Fruit fly (Drosophila melanogaster) whole organism, pupa: Measurements from ENCODE around the gene CG31358.

ENCODE experiments used
- CG10348 ChIP-seq: fragments of 200-800 bp; sonication (Bioruptor generic); IDR thresholded peaks from 2 replicates; pipeline ENCODE4 v1.3.6; 2022; ENCODE audit warnings: missing biosample characterization, missing genetic modification characterization
- CG12605 ChIP-seq: fragments of 200-800 bp; sonication (Bioruptor generic); IDR thresholded peaks from 2 replicates; pipeline ENCODE4 v1.3.6; 2022; ENCODE audit warnings: missing biosample characterization, missing genetic modification characterization
- CG13204 ChIP-seq: fragments of 200-800 bp; sonication (Bioruptor generic); optimal IDR thresholded peaks from 2 replicates; lab custom pipeline; 2018; ENCODE audit warnings: missing biosample characterization, mild to moderate bottlenecking, missing genetic modification characterization, moderate library complexity
- CG14655 ChIP-seq: fragments of 200-800 bp; sonication (Bioruptor generic); optimal IDR thresholded peaks from 3 replicates; lab custom pipeline; 2017; ENCODE audit warnings: mild to moderate bottlenecking, missing biosample characterization, missing genetic modification reagents, missing genetic modification characterization
- CG15710 ChIP-seq: fragments of 200-800 bp; sonication (Bioruptor generic); optimal IDR thresholded peaks from 2 replicates; lab custom pipeline; 2018; ENCODE audit warnings: missing biosample characterization, mild to moderate bottlenecking, missing genetic modification characterization, moderate library complexity
- CG17806 ChIP-seq: fragments of 200-800 bp; sonication (Bioruptor generic); optimal IDR thresholded peaks from 2 replicates; lab custom pipeline; 2018; ENCODE audit warnings: missing biosample characterization, mild to moderate bottlenecking, missing genetic modification characterization, moderate library complexity
- CG32121 ChIP-seq: fragments of 200-800 bp; sonication (Bioruptor generic); IDR thresholded peaks from 2 replicates; pipeline ENCODE4 v1.3.6; 2022; ENCODE audit warnings: missing biosample characterization, missing genetic modification characterization
- CG34367 ChIP-seq: fragments of 200-800 bp; sonication (Bioruptor generic); optimal IDR thresholded peaks from 2 replicates; lab custom pipeline; 2018; ENCODE audit warnings: missing biosample characterization, mild to moderate bottlenecking, missing genetic modification characterization
- CG4496 ChIP-seq: fragments of 200-800 bp; sonication (Bioruptor generic); IDR thresholded peaks from 3 replicates; pipeline ENCODE4 v1.3.6; 2022; ENCODE audit warnings: missing biosample characterization, missing genetic modification characterization
- CG8159 ChIP-seq: fragments of 200-800 bp; sonication (Bioruptor generic); optimal IDR thresholded peaks from 3 replicates; lab custom pipeline; 2018; ENCODE audit warnings: missing biosample characterization, mild to moderate bottlenecking, missing genetic modification characterization, moderate library complexity
- CG8301 ChIP-seq: fragments of 200-800 bp; sonication (Bioruptor generic); optimal IDR thresholded peaks from 2 replicates; lab custom pipeline; 2018; ENCODE audit warnings: missing biosample characterization, mild to moderate bottlenecking, missing genetic modification characterization
- CG9948 ChIP-seq: fragments of 200-800 bp; sonication (Bioruptor generic); optimal IDR thresholded peaks from 2 replicates; lab custom pipeline; 2018; ENCODE audit warnings: missing biosample characterization, mild to moderate bottlenecking, missing genetic modification characterization, moderate library complexity
- D1 ChIP-seq: fragments of 200-800 bp; sonication (Bioruptor generic); optimal IDR thresholded peaks from 2 replicates; lab custom pipeline; 2018; ENCODE audit warnings: missing biosample characterization, mild to moderate bottlenecking, missing genetic modification characterization, moderate library complexity
- EcR ChIP-seq: fragments of 200-800 bp; sonication (Bioruptor generic); optimal IDR thresholded peaks from 3 replicates; lab custom pipeline; 2019; ENCODE audit warnings: missing biosample characterization, missing genetic modification characterization, mild to moderate bottlenecking, moderate library complexity, missing genetic modification reagents
- Ets98B ChIP-seq: fragments of 200-800 bp; sonication (Bioruptor generic); IDR thresholded peaks from 2 replicates; pipeline ENCODE4 v1.3.6; 2022; ENCODE audit warnings: missing biosample characterization, missing genetic modification characterization
- Pif1A ChIP-seq: fragments of 200-800 bp; sonication (Bioruptor generic); optimal IDR thresholded peaks from 3 replicates; lab custom pipeline; 2016; ENCODE audit warnings: missing biosample characterization, missing genetic modification characterization
- Pif1B ChIP-seq: fragments of 200-800 bp; sonication (Bioruptor generic); optimal IDR thresholded peaks from 3 replicates; lab custom pipeline; 2016; ENCODE audit warnings: missing biosample characterization, missing genetic modification characterization
- Snoo ChIP-seq: fragments of 200-800 bp; sonication (Bioruptor generic); optimal IDR thresholded peaks from 3 replicates; lab custom pipeline; 2017; ENCODE audit warnings: missing biosample characterization, mild to moderate bottlenecking, missing genetic modification characterization, inconsistent platforms
- fd96Ca ChIP-seq: fragments of 200-800 bp; sonication (Bioruptor generic); IDR thresholded peaks from 3 replicates; pipeline ENCODE4 v1.3.6; 2022; ENCODE audit warnings: missing biosample characterization, missing genetic modification characterization
- gl ChIP-seq: fragments of 200-800 bp; sonication (Bioruptor generic); optimal IDR thresholded peaks from 2 replicates; lab custom pipeline; 2018; ENCODE audit warnings: missing biosample characterization, mild to moderate bottlenecking, missing genetic modification characterization
- rn ChIP-seq: fragments of 200-800 bp; sonication (Bioruptor generic); IDR thresholded peaks from 2 replicates; pipeline ENCODE4 v1.3.6; 2022; ENCODE audit warnings: missing biosample characterization, missing genetic modification characterization

CG31358 gene

DNA sequence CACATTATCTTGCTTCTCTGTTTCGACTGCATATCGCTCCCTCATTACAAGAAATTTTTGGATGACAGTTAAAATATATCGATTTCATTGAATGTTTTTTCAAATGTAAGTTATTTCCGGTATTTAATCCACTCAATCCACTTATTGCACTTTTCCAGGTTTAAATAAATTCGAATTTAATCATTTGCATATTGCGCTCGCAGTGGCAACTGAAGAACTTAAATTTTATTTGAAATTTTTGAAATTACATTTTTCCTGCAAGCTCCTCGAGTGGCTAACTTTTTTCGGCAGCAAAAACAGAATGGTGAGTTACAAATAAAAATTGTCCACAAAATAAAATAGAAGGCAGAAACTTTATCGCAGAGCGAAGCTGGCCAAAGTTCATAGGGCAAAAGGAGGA lies at the start of gene CG31358, which contains the start of the genes CG42504 and CG42505:
CG31358 (minus strand) TSS at position 101 of the 400 bp plus-strand sequence.
CG42504 (minus strand) TSS at position 101 of the 400 bp plus-strand sequence.
CG42505 (minus strand) TSS at position 101 of the 400 bp plus-strand sequence.
- TF ChIP-seq CG15710 (tag; lab: Kevin White, UChicago) (no peak), CG8159 (tag; lab: Kevin White, UChicago) (no peak), CG34367 (no peak), CG9948 (tag; lab: Kevin White, UChicago) (no peak), EcR (GFP tag; lab: Kevin White, UChicago) (no peak), rn (GFP tag; lab: Robert Waterston, UW) (no peak), Ets98B (GFP tag; lab: Robert Waterston, UW) (no peak)
- TF ChIP-seq, all 21 proteins: peak for 0

DNA sequence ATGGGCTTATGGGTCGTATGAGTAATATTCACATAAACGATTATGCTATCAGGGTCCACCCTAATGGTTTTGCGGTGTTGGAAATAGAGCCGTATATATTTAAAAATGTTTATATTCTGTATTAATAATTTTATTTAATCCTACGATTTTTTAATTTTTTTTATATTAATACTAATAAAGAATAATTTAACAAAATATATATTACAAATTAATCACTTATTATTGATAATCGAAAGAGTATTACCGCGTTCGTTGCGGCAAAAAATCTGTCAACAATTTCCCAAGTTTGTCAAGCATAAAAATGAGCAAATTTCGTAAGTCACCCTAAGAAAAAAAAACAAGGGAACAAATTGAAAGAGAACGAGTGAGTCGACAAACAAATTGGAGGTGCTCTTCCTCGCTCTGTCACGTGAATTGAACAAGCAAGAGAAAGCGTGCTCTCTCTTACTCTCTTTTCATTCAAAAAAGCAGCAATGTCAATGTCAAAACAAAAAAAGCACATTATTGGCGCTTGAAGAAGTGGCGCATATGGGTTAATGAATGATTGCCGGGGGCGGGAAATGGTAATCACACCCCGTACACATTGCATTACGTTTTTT lies 48.9 kb upstream of the CG31358 start:
- TF ChIP-seq CG8159 (tag; lab: Kevin White, UChicago) (peak; percentile 46), CG8301 (tag; lab: Kevin White, UChicago) (no peak), CG14655 (GFP tag; lab: Kevin White, UChicago) (no peak), CG10348 (no peak), Ets98B (GFP tag; lab: Robert Waterston, UW) (no peak)

DNA sequence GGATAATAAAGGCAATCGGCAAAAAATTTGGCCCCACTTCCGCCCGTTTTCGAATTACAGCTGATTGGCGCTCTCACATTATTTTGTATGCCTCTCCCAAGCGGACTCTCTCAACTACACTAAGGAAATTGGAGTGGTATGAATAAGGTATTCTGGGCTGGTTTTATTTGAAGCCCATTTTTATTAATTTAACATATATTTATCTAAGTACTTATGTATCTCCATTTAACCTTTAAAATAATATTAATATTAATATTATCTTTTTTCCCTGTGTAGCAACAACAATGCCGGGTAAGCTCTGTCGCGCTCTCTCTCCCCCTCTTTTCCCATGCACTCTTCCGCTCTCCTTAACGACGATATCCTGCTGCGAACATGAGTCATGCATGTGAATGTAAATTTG lies 47.4 kb upstream of the CG31358 start:
- TF ChIP-seq CG34367 (peak; percentile 58), gl (tag; lab: Kevin White, UChicago) (no peak), CG4496 (GFP tag; lab: Robert Waterston, UW) (peak; percentile 79), EcR (GFP tag; lab: Kevin White, UChicago) (no peak), CG10348 (no peak), CG17806 (tag; lab: Kevin White, UChicago) (no peak), Ets98B (GFP tag; lab: Robert Waterston, UW) (peak; percentile 69; the same call in 1 of the 2 replicates), Pif1A (GFP tag; lab: Kevin White, UChicago) (peak; percentile 44), D1 (tag; lab: Kevin White, UChicago) (no peak), fd96Ca (GFP tag; lab: Robert Waterston, UW) (peak; percentile 61; the same call in 2 of the 3 replicates), CG15710 (tag; lab: Kevin White, UChicago) (peak; percentile 85), CG8159 (tag; lab: Kevin White, UChicago) (peak; percentile 87), rn (GFP tag; lab: Robert Waterston, UW) (0 out of 2 replicates have a peak, but pooled peaks have one; percentile 11), CG9948 (tag; lab: Kevin White, UChicago) (peak; percentile 76), CG32121 (GFP tag; lab: Robert Waterston, UW) (peak; percentile 74), CG12605 (peak; percentile 45; the same call in 1 of the 2 replicates), CG14655 (GFP tag; lab: Kevin White, UChicago) (peak; percentile 70), Pif1B (peak; percentile 41)

dm6 chr3R:12062844-12063243 lies 31.3 kb upstream of the CG31358 start, which contains the start of gene CG14740:
Gene CG14740 (minus strand): TSS chr3R:12062944.
- no peak for TF ChIP-seq Ets98B (GFP tag; lab: Robert Waterston, UW)
- TF ChIP-seq CG10348 = no peak
- no peak for TF ChIP-seq fd96Ca (GFP tag; lab: Robert Waterston, UW)
- TF ChIP-seq gl (tag; lab: Kevin White, UChicago) = no peak
- TF ChIP-seq CG9948 (tag; lab: Kevin White, UChicago) = no peak
- no peak for TF ChIP-seq Pif1A (GFP tag; lab: Kevin White, UChicago)
- TF ChIP-seq D1 (tag; lab: Kevin White, UChicago) = no peak
- no peak for TF ChIP-seq EcR (GFP tag; lab: Kevin White, UChicago)
- no peak for TF ChIP-seq CG14655 (GFP tag; lab: Kevin White, UChicago)
- TF ChIP-seq CG4496 (GFP tag; lab: Robert Waterston, UW) = no peak
- TF ChIP-seq CG13204 (GFP tag; lab: Kevin White, UChicago) = no peak
- no peak for TF ChIP-seq CG15710 (tag; lab: Kevin White, UChicago)
- no peak for TF ChIP-seq Snoo (tag; lab: Kevin White, UChicago)
- TF ChIP-seq CG8159 (tag; lab: Kevin White, UChicago) = no peak
- no peak for TF ChIP-seq Pif1B
- TF ChIP-seq, all 21 proteins: peak for 0

DNA sequence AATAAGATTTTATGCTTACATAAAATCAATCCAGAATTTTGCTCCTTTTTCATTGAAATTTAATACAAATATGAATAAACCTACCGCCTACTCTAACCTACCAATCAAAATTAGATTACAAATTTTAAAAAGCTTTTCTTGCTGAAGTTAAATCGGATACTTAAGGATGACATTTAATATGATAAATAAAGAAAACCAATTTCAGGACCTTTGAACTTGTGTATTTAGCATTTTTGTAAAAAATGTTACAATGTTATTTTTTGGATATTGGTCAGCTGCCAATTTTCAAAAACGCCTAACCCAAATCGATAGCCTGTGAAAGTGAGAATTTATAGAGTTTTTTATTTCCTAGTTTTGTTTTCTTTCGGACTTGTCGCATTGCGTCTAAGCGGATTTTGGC lies 17.6 kb upstream of the CG31358 start, which contains the start of gene CG14739:
CG14739 (minus strand) TSS at position 101 of the 400 bp plus-strand sequence.
- TF ChIP-seq gl (tag; lab: Kevin White, UChicago) (no peak), CG9948 (tag; lab: Kevin White, UChicago) (no peak), D1 (tag; lab: Kevin White, UChicago) (no peak), CG8301 (tag; lab: Kevin White, UChicago) (no peak), Snoo (tag; lab: Kevin White, UChicago) (no peak), Pif1B (no peak), Ets98B (GFP tag; lab: Robert Waterston, UW) (no peak), CG10348 (no peak), CG15710 (tag; lab: Kevin White, UChicago) (no peak), CG32121 (GFP tag; lab: Robert Waterston, UW) (no peak), CG8159 (tag; lab: Kevin White, UChicago) (no peak), CG4496 (GFP tag; lab: Robert Waterston, UW) (no peak)
- TF ChIP-seq, all 21 proteins: peak for 0

DNA sequence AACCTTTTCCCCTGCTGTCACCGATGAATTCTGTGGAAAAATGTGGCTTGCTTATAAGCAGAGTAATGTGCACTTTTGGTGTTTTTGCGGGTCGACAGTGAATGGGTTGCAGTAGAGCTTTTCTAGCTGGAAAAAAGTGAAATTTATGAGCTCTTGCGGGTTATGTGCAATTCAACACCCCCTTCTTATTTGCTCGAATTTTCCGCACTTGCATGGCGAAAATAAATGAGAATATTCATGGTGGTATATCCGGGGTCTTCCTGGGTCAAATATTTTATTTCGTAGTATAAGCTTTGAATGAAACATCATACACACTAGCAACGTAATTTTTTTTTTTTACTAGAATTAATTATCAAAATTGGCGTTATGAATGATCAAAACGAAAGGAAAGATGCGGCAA lies 8.7 kb upstream of the CG31358 start, which contains the start of gene CG14736:
CG14736 (plus strand) TSS at position 301 of the 400 bp plus-strand sequence.
- TF ChIP-seq gl (tag; lab: Kevin White, UChicago) (no peak), CG13204 (GFP tag; lab: Kevin White, UChicago) (no peak), rn (GFP tag; lab: Robert Waterston, UW) (no peak)
